Worm (Caenorhabditis elegans) whole organism, dauer: ENCODE results near the gene chts-1.

Source experiments
- unc-62 ChIP-seq: sonication (generic microtip); optimal IDR thresholded peaks from 2 replicates; lab custom pipeline; 2017; ENCODE audit warnings: missing biosample characterization, missing genetic modification reagents, missing genetic modification characterization

chts-1 gene

ce11 chrX:7536869-7537268 lies 17.4 kb upstream of the chts-1 start:
- TF ChIP-seq unc-62 (GFP tag; lab: Kevin White, UChicago): no peak

ce11 chrX:7534454-7534853 lies 15.0 kb upstream of the chts-1 start:
- no peak for TF ChIP-seq unc-62 (GFP tag; lab: Kevin White, UChicago)

DNA sequence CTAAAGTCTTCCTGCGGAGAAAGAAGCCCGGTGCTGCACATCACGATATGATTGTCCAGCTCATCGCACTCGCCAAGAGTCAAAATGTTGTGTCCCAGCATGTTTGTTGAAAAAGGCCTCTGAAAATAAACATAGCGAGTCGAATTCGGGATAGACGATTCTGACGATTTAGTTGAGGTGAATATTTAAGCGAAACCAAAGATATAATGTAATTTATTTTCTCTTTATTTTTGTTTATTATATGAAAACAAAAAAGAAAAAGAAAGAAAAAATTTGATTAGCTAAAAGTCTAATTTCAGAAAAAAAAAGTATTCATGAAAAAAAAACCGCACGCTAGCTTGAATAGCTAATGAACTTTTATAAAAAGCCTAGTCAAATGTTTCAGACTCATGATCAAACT lies 13.2 kb upstream of the chts-1 start, which contains the start of gene ceh-14:
Gene ceh-14, minus strand, starts transcription at position 101 of the 400 bp plus-strand sequence.
- no peak for TF ChIP-seq unc-62 (GFP tag; lab: Kevin White, UChicago)

- no peak for TF ChIP-seq unc-62 (GFP tag; lab: Kevin White, UChicago)
Observed at ce11 chrX:7525271-7525670, 5.8 kb upstream of the chts-1 start, which contains the start of gene F46C8.3. TSS of gene F46C8.3 (plus strand) at chrX:7525571.

DNA sequence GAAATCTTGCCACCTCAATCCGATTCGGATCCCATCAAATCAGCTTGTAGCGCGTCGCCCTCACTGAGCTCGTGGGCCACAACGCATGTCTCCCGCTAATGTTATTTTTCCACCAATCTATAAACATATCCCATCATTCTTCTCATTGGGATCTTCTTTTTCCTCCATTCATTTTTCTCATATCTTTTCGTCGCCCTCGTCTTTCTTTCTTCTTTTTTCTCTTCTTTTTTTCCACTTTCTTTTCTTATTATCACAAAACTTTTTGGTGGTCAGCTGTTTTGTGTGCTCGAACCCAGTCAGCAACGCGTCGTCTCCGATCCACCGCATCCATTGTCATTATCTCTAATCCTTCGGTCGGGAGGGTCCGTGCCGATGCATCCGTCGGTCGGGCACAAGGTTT lies 4.3 kb upstream of the chts-1 start:
- TF ChIP-seq unc-62 (GFP tag; lab: Kevin White, UChicago): no peak

- TF ChIP-seq unc-62 (GFP tag; lab: Kevin White, UChicago): no peak
Observed at ce11 chrX:7522595-7522994, 3.1 kb upstream of the chts-1 start.

- no peak for TF ChIP-seq unc-62 (GFP tag; lab: Kevin White, UChicago)
Observed at ce11 chrX:7512714-7513113, 6.8 kb downstream of the chts-1 start.

DNA sequence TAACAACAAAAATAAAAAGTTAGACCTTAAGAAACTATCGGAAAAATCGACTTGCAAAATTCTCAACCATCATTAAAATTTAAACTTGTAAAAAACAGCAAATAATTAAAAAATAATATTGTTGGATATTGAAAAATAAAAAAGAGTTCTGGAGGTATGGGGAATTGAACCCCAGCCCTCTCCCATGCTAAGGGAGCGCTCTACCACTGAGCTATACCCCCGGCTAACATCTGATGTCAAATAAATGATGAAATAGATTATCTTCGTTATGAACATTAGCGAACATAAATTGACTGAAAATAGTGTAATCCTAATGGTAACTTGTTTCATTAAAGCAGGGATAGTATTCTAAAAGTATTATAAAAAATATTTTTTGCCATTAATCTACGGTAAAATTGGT lies 12.3 kb downstream of the chts-1 start:
- no peak for TF ChIP-seq unc-62 (GFP tag; lab: Kevin White, UChicago)

DNA sequence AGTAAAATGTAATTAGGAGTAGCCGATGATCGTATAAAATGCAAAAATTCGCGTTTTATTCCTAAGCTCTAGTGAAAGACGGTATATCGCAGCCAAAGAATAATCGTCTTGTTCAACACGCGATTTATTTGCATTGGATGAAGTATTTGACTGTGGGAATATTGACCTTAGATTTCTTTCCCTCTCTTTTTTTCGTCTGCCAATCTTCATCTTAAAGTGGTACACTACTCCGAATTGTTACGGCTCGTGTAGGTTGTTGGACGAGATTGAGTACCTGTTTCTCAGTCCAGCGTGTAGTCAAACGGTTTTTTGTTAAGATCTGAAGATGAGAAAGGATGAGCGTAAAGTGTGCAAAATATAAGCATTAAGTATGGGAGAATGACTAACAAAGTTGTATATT lies 12.9 kb downstream of the chts-1 start, which contains the start of gene lgc-11:
Gene lgc-11, minus strand, starts transcription at position 101 of the 400 bp plus-strand sequence.
- no peak for TF ChIP-seq unc-62 (GFP tag; lab: Kevin White, UChicago)

ce11 chrX:7502807-7503206 lies 16.7 kb downstream of the chts-1 start, which contains the start of gene F48E3.6:
TSS of gene F48E3.6 (minus strand) at chrX:7502907.
- no peak for TF ChIP-seq unc-62 (GFP tag; lab: Kevin White, UChicago)

DNA sequence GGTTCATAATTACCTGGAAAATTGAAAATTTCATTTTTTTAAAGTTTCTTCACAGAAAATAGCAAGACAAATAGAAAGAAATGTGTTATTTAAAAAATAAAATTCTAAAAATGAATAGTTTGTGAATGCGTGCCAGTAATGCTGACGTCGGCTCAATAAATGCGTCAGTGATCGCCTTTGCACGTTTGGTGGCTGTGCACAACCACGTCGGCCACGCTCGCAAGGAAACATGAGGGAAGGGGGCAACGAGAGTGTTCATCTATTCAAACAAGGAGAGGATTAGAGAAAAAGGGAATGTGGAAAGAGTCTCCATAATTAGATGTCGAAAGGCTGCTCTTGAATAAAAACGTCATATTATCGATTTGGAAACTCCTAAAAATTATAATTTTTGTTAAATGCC lies 18.5 kb downstream of the chts-1 start, which contains the start of gene uggt-1:
Gene uggt-1, minus strand, starts transcription at position 13 of the 400 bp plus-strand sequence.
- TF ChIP-seq unc-62 (GFP tag; lab: Kevin White, UChicago): no peak

DNA sequence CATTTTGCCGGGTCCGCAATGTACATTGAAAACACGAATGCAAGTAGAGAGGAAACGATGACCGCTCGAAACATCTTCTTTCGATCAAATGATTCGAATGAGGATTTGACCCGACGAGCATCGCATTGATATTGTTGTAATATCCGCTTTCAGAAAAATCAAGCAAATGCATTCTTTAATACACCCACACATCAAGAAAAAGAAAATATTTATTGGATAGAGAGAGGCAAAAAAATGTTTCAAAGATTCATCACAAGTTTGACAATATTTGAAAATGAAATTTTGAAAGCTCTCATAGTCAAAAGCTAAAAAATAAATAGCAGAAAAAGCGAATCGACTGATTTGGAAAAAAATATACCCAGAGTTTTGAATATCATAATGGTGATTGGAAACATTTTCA lies 24.0 kb downstream of the chts-1 start, which contains the start of gene try-14:
Gene try-14, minus strand, starts transcription at position 101 of the 400 bp plus-strand sequence.
- no peak for TF ChIP-seq unc-62 (GFP tag; lab: Kevin White, UChicago)

DNA sequence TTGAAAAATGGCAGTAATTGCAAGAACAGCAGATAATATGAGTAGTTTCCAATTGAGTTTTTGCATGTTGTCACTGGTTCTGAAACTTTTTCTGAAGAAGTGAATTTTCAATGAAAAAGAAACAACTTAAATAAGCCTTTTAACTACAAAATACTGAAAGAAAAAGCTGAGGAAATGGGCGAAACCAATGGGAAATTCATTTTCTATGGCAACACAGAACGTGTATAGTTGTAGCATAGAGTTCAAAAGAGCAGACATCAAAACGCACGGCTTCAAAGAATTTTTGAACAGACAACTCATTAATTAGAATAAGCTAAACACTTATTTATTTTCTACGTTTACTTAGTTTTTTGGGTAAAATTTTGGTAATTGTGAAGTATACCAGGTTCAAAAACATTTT lies 26.4 kb downstream of the chts-1 start, which contains the start of gene F48E3.2:
Gene F48E3.2, minus strand, starts transcription at position 101 of the 400 bp plus-strand sequence.
- TF ChIP-seq unc-62 (GFP tag; lab: Kevin White, UChicago): no peak

DNA sequence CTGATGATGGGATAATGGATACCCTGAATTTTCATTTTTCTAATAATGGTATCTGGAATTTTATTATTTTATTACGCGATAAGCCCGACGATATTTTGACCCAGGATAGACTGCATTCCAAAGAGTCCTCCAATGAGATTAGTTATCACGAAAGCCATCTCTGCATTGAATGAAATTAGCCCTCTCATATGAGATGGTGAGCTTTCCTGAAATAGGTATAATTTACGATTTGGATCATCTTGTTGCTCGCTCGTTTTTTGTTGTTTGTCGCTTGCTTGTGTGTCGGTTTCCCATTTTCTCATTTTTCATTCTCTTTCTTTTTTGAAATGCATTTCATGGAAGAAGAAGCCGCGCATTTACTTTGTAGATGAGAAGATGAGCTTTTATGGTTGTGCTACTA lies 27.9 kb downstream of the chts-1 start:
- no peak for TF ChIP-seq unc-62 (GFP tag; lab: Kevin White, UChicago)

DNA sequence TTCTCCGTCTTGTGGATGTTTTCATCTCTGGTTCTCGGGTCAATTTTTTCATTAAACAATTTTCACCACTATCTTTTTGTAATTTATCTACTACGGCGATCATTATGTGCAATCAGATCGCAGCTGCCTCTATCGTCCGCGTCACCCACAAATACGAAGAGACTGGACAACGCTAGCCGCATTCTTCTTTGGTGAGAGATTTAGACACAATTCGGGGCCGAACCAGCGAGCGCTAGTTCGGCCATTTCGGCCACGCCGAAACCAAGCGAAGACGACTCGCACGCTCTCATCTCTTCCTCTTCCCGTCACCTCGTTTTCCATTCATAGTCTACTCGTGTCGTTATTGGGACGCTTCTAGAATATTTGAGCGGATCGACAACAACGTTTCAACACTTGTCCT lies 33.7 kb downstream of the chts-1 start, which contains the start of gene gly-12:
Gene gly-12, plus strand, starts transcription at position 117 of the 400 bp plus-strand sequence.
- no peak for TF ChIP-seq unc-62 (GFP tag; lab: Kevin White, UChicago)

- no peak for TF ChIP-seq unc-62 (GFP tag; lab: Kevin White, UChicago)
Observed at ce11 chrX:7480756-7481155, 38.7 kb downstream of the chts-1 start, which contains the start of gene F48E3.9. TSS of gene F48E3.9 (plus strand) at chrX:7481056.

ce11 chrX:7478948-7479347 lies 40.5 kb downstream of the chts-1 start, which contains the start of gene mek-1:
TSS of gene mek-1 (plus strand) at chrX:7479248.
- no peak for TF ChIP-seq unc-62 (GFP tag; lab: Kevin White, UChicago)
